Worm (Caenorhabditis elegans): Measurements from ENCODE around the gene F58G1.7.

The F58G1.7 gene

ce11 chrII:12981980-12982575 lies 34.0 kb upstream of the F58G1.7 start:
- peak; percentile 39 for TF ChIP-seq pqm-1 (tag; optimal IDR thresholded peaks at IDR 0.05)
- TF ChIP-seq vab-7 (GFP tag; IDR thresholded peaks at IDR 0.05): no peak
- TF ChIP-seq nhr-28 (tag; optimal IDR thresholded peaks at IDR 0.05): peak; percentile 30
- peak; percentile 42 for TF ChIP-seq nhr-6 (tag; optimal IDR thresholded peaks at IDR 0.05)
- TF ChIP-seq hlh-11 (tag; optimal IDR thresholded peaks at IDR 0.05): peak; percentile 66
- TF ChIP-seq ama-1 (optimal IDR thresholded peaks at IDR 0.05): no peak
- TF ChIP-seq daf-16 (GFP tag; optimal IDR thresholded peaks at IDR 0.05): no peak
- TF ChIP-seq daf-16 (tag; optimal IDR thresholded peaks at IDR 0.05): peak; percentile 82
- TF ChIP-seq dve-1 (tag; optimal IDR thresholded peaks at IDR 0.05; ENCODE audit: insufficient read depth): peak; percentile 26

- TF ChIP-seq D1046.2 (GFP tag; IDR thresholded peaks at IDR 0.05) (no peak), hlh-11 (tag; optimal IDR thresholded peaks at IDR 0.05) (peak; percentile 93), lsy-2 (tag; optimal IDR thresholded peaks at IDR 0.05) (no peak), cey-2 (tag; optimal IDR thresholded peaks at IDR 0.05; ENCODE audit: borderline replicate concordance, insufficient read depth) (peak; percentile 25), madf-9 (GFP tag; conservative IDR thresholded peaks at IDR 0.05) (no peak), nhr-10 (tag; optimal IDR thresholded peaks at IDR 0.05) (peak; percentile 12), Y48G9A.11 (GFP tag; IDR thresholded peaks at IDR 0.05) (no peak), set-16 (GFP tag; IDR thresholded peaks at IDR 0.05) (no peak), dmd-9 (GFP tag; IDR thresholded peaks at IDR 0.05) (no peak), dve-1 (tag; optimal IDR thresholded peaks at IDR 0.05; ENCODE audit: insufficient read depth) (peak; percentile 89), aha-1 (tag) (no peak), pha-4 (GFP tag; IDR thresholded peaks at IDR 0.05) (peak; percentile 30; the same call in 1 of the 2 replicates), pha-4 (tag; optimal IDR thresholded peaks at IDR 0.05) (peak; percentile 86), daf-16 (GFP tag; optimal IDR thresholded peaks at IDR 0.05) (peak in 1 of 2 experiments; percentile 34), daf-16 (tag; optimal IDR thresholded peaks at IDR 0.05) (peak; percentile 97), nhr-6 (tag; optimal IDR thresholded peaks at IDR 0.05) (peak; percentile 16), skn-1 (tag; optimal IDR thresholded peaks at IDR 0.05) (no peak), hif-1 (tag; optimal IDR thresholded peaks at IDR 0.05) (peak in 1 of 2 experiments; percentile 8), nhr-28 (tag; optimal IDR thresholded peaks at IDR 0.05) (peak; percentile 89), nhr-102 (tag; optimal IDR thresholded peaks at IDR 0.05) (peak; percentile 69), mxl-3 (GFP tag; optimal IDR thresholded peaks at IDR 0.05) (peak; percentile 46), unc-62 (GFP tag; optimal IDR thresholded peaks at IDR 0.05 in 1 of 2) (peak; percentile 35 to 48), unc-62 (tag; optimal IDR thresholded peaks at IDR 0.05) (no peak), mep-1 (tag; optimal IDR thresholded peaks at IDR 0.05) (peak; percentile 2), mdl-1 (tag; optimal IDR thresholded peaks at IDR 0.05) (peak in 1 of 2 experiments; percentile 58), dmd-6 (GFP tag; IDR thresholded peaks at IDR 0.05) (peak; percentile 76), php-3 (GFP tag; IDR thresholded peaks at IDR 0.05) (peak; percentile 94), saeg-2 (GFP tag; IDR thresholded peaks at IDR 0.05) (no peak), nhr-25 (tag; optimal IDR thresholded peaks at IDR 0.05; ENCODE audit: borderline replicate concordance, insufficient read depth) (no peak), pqm-1 (tag; optimal IDR thresholded peaks at IDR 0.05) (peak; percentile 79), nhr-48 (tag; optimal IDR thresholded peaks at IDR 0.05) (peak; percentile 43), lin-1 (GFP tag; IDR thresholded peaks at IDR 0.05) (peak; percentile 78), F26F4.8 (GFP tag; conservative IDR thresholded peaks at IDR 0.05) (no peak), hlh-30 (tag; optimal IDR thresholded peaks at IDR 0.05; ENCODE audit: insufficient read depth) (peak; percentile 39), nhr-77 (tag; optimal IDR thresholded peaks at IDR 0.05) (peak; percentile 86), duxl-1 (tag; optimal IDR thresholded peaks at IDR 0.05; ENCODE audit: poor library complexity) (no peak), Y105C5A.15 (GFP tag; IDR thresholded peaks at IDR 0.05) (no peak)
Measured at ce11 chrII:12980212-12980611, 32.2 kb upstream of the F58G1.7 start, which contains the start of gene cyd-1. TSS of gene cyd-1 (plus strand) at chrII:12980591.

Measured in whole organism, L4 larva.